Fruit fly (Drosophila melanogaster) whole organism, embryonic: Measurements from ENCODE around the gene Atg12.

ENCODE experiments used
- ATbp ChIP-seq: fragments of 200-800 bp; sonication (Bioruptor generic); optimal IDR thresholded peaks from 2 replicates; lab custom pipeline; 2017; ENCODE audit warnings: missing biosample characterization, mild to moderate bottlenecking, missing genetic modification characterization, missing genetic modification reagents
- Abd-B ChIP-seq: fragments of 200-800 bp; sonication (Bioruptor generic); optimal IDR thresholded peaks from 2 replicates; lab custom pipeline; 2018; ENCODE audit warnings: missing biosample characterization, mild to moderate bottlenecking, missing genetic modification characterization, moderate library complexity
- B-H2 ChIP-seq: fragments of 200-800 bp; sonication (Bioruptor generic); optimal IDR thresholded peaks from 2 replicates; lab custom pipeline; 2018; ENCODE audit warnings: missing biosample characterization, mild to moderate bottlenecking, missing genetic modification characterization
- BtbVII ChIP-seq: fragments of 200-800 bp; sonication (Bioruptor generic); optimal IDR thresholded peaks from 3 replicates; lab custom pipeline; 2017; ENCODE audit warnings: missing biosample characterization, mild to moderate bottlenecking, missing genetic modification characterization
- CG11504 ChIP-seq: fragments of 200-800 bp; sonication (Bioruptor generic); optimal IDR thresholded peaks from 3 replicates; lab custom pipeline; 2019; ENCODE audit warnings: missing biosample characterization, mild to moderate bottlenecking, missing genetic modification characterization, moderate library complexity
- CG11560 ChIP-seq: fragments of 200-800 bp; sonication (Bioruptor generic); IDR thresholded peaks from 3 replicates; pipeline ENCODE4 v1.3.6; 2022; ENCODE audit warnings: missing biosample characterization, missing genetic modification characterization
- CG1233 ChIP-seq: fragments of 200-800 bp; sonication (Bioruptor generic); optimal IDR thresholded peaks from 4 replicates; lab custom pipeline; 2018; ENCODE audit warnings: missing biosample characterization, mild to moderate bottlenecking, missing genetic modification characterization
- CG12391 ChIP-seq: fragments of 200-800 bp; sonication (Bioruptor generic); optimal IDR thresholded peaks from 3 replicates; lab custom pipeline; 2018; ENCODE audit warnings: missing biosample characterization, mild to moderate bottlenecking, missing genetic modification characterization, moderate library complexity
- CG13296 ChIP-seq: fragments of 200-800 bp; sonication (Bioruptor generic); optimal IDR thresholded peaks from 3 replicates; lab custom pipeline; 2018; ENCODE audit warnings: missing biosample characterization, mild to moderate bottlenecking, missing genetic modification characterization
- CG14050 ChIP-seq: fragments of 200-800 bp; sonication (Bioruptor generic); IDR thresholded peaks from 3 replicates; pipeline ENCODE4 v1.3.6; 2022; ENCODE audit warnings: missing biosample characterization, missing genetic modification characterization
- CG14965 ChIP-seq: fragments of 200-800 bp; sonication (Bioruptor generic); optimal IDR thresholded peaks from 2 replicates; lab custom pipeline; 2016; ENCODE audit warnings: missing biosample characterization, missing genetic modification characterization, borderline replicate concordance
- CG15479 ChIP-seq: fragments of 200-800 bp; sonication (Bioruptor generic); optimal IDR thresholded peaks from 3 replicates; lab custom pipeline; 2019; ENCODE audit warnings: missing biosample characterization, mild to moderate bottlenecking, missing genetic modification characterization, moderate library complexity
- CG1602 ChIP-seq: fragments of 200-800 bp; sonication (Bioruptor generic); optimal IDR thresholded peaks from 3 replicates; lab custom pipeline; 2016; ENCODE audit warnings: missing biosample characterization, missing genetic modification characterization
- CG18619 ChIP-seq: fragments of 200-800 bp; sonication (Bioruptor generic); optimal IDR thresholded peaks from 3 replicates; lab custom pipeline; 2017; ENCODE audit warnings: missing biosample characterization, mild to moderate bottlenecking, missing genetic modification characterization
- CG32767 ChIP-seq: fragments of 200-800 bp; sonication (Bioruptor generic); IDR thresholded peaks from 2 replicates; pipeline ENCODE4 v1.3.6; 2022; ENCODE audit warnings: missing biosample characterization, missing genetic modification characterization
- CG34224 ChIP-seq: fragments of 200-800 bp; sonication (Bioruptor generic); IDR thresholded peaks from 3 replicates; pipeline ENCODE4 v1.3.6; 2022; ENCODE audit warnings: missing biosample characterization, missing genetic modification characterization; ENCODE audit not compliant: partially characterized antibody
- CG34422 ChIP-seq: fragments of 200-800 bp; sonication (Bioruptor generic); IDR thresholded peaks from 3 replicates; pipeline ENCODE4 v1.3.6; 2022; ENCODE audit warnings: missing biosample characterization, missing genetic modification characterization
- CG3726 ChIP-seq: fragments of 200-800 bp; sonication (Bioruptor generic); IDR thresholded peaks from 3 replicates; pipeline ENCODE4, ENCODE4 v1.3.6; 2022; ENCODE audit warnings: missing biosample characterization, missing genetic modification characterization
- CG3847 ChIP-seq: fragments of 200-800 bp; sonication (Bioruptor generic); IDR thresholded peaks from 2 replicates; pipeline ENCODE4 v1.3.6; 2022; ENCODE audit warnings: missing biosample characterization, missing genetic modification characterization
- CG4328 ChIP-seq: fragments of 200-800 bp; sonication (Bioruptor generic); optimal IDR thresholded peaks from 3 replicates; lab custom pipeline; 2017; ENCODE audit warnings: missing biosample characterization, missing genetic modification reagents, missing genetic modification characterization
- CG6175 ChIP-seq: fragments of 200-800 bp; sonication (Bioruptor generic); IDR thresholded peaks from 3 replicates; pipeline ENCODE4 v1.3.6; 2022; ENCODE audit warnings: missing biosample characterization, missing genetic modification characterization
- CG8359 ChIP-seq: fragments of 200-800 bp; sonication (Bioruptor generic); optimal IDR thresholded peaks from 2 replicates; lab custom pipeline; 2017; ENCODE audit warnings: missing biosample characterization, mild to moderate bottlenecking, missing genetic modification characterization, borderline replicate concordance
- CG8924 ChIP-seq: fragments of 200-800 bp; optimal IDR thresholded peaks from 3 replicates; lab custom pipeline; 2019; ENCODE audit warnings: missing biosample characterization, mild to moderate bottlenecking, missing genetic modification characterization, moderate library complexity
- CG9817 ChIP-seq: fragments of 200-800 bp; sonication (Bioruptor generic); optimal IDR thresholded peaks from 2 replicates; lab custom pipeline; 2018; ENCODE audit warnings: missing biosample characterization, mild to moderate bottlenecking, missing genetic modification characterization, moderate library complexity
- Camta ChIP-seq: fragments of 200-800 bp; sonication (Bioruptor generic); optimal IDR thresholded peaks from 2 replicates; lab custom pipeline; 2016; ENCODE audit warnings: missing biosample characterization, missing genetic modification characterization
- CkIIα-i1 ChIP-seq: fragments of 200-800 bp; sonication (Bioruptor generic); IDR thresholded peaks from 2 replicates; pipeline ENCODE4 v1.3.6; 2022; ENCODE audit warnings: missing biosample characterization, missing genetic modification characterization
- Doc3 ChIP-seq: fragments of 200-800 bp; sonication (Bioruptor generic); IDR thresholded peaks from 3 replicates; pipeline ENCODE4 v1.3.6; 2022; ENCODE audit warnings: missing biosample characterization, missing genetic modification characterization; ENCODE audit not compliant: partially characterized antibody
- Fer3 ChIP-seq: fragments of 200-800 bp; sonication (Bioruptor generic); optimal IDR thresholded peaks from 2 replicates; lab custom pipeline; 2018; ENCODE audit warnings: missing biosample characterization, mild to moderate bottlenecking, missing genetic modification characterization, moderate library complexity
- GATAe ChIP-seq: fragments of 200-800 bp; sonication (Bioruptor generic); conservative IDR thresholded peaks from 2 replicates; pipeline ENCODE4 v1.3.6; 2022; ENCODE audit warnings: missing biosample characterization, missing genetic modification characterization
- Rx ChIP-seq: fragments of 200-800 bp; sonication (Bioruptor generic); IDR thresholded peaks from 2 replicates; pipeline ENCODE4 v1.3.6; 2022; ENCODE audit warnings: missing biosample characterization, missing genetic modification characterization
- Spps ChIP-seq: fragments of 200-800 bp; sonication (Bioruptor generic); optimal IDR thresholded peaks from 2 replicates; lab custom pipeline; 2018; ENCODE audit warnings: missing biosample characterization, mild to moderate bottlenecking, missing genetic modification characterization
- ara ChIP-seq: fragments of 200-800 bp; sonication (Bioruptor generic); IDR thresholded peaks from 2 replicates; pipeline ENCODE4 v1.3.6; 2022; ENCODE audit warnings: missing biosample characterization, missing genetic modification characterization
- bcd ChIP-seq: fragments of 200-800 bp; sonication (Bioruptor generic); optimal IDR thresholded peaks from 2 replicates; lab custom pipeline; 2017; ENCODE audit warnings: missing biosample characterization, mild to moderate bottlenecking, missing genetic modification characterization
- esg ChIP-seq: fragments of 200-800 bp; sonication (Bioruptor generic); conservative IDR thresholded peaks from 2 replicates; pipeline ENCODE4 v1.3.6; 2022; ENCODE audit warnings: missing biosample characterization, missing genetic modification characterization
- exex ChIP-seq: fragments of 200-800 bp; sonication (Bioruptor generic); optimal IDR thresholded peaks from 4 replicates; lab custom pipeline; 2018; ENCODE audit warnings: missing biosample characterization, mild to moderate bottlenecking, missing genetic modification characterization, moderate library complexity
- ftz-f1 ChIP-seq: fragments of 200-800 bp; sonication (Bioruptor generic); optimal IDR thresholded peaks from 2 replicates; lab custom pipeline; 2016; ENCODE audit warnings: missing biosample characterization, missing genetic modification characterization
- fu2 ChIP-seq: fragments of 200-800 bp; sonication (Bioruptor generic); optimal IDR thresholded peaks from 2 replicates; lab custom pipeline; 2016; ENCODE audit warnings: missing biosample characterization, missing genetic modification characterization
- grn ChIP-seq: fragments of 200-800 bp; sonication (Bioruptor generic); optimal IDR thresholded peaks from 3 replicates; lab custom pipeline; 2017; ENCODE audit warnings: missing biosample characterization, missing genetic modification characterization
- hkb ChIP-seq, 2 experiments: fragments of 200-800 bp in 1 of 2; fragments of >200 bp in 1 of 2; sonication (Bioruptor generic) in 1 of 2; IDR thresholded peaks in 1 of 2; optimal IDR thresholded peaks in 1 of 2; 2 replicates each; pipeline versions ENCODE4 v1.3.6 to Lab custom; 2017 to 2022; ENCODE audit warnings: missing biosample characterization in 1 of 2, missing genetic modification characterization in 1 of 2
- jing ChIP-seq: fragments of 200-800 bp; sonication (Bioruptor generic); optimal IDR thresholded peaks from 2 replicates; lab custom pipeline; 2018; ENCODE audit warnings: missing biosample characterization, mild to moderate bottlenecking, missing genetic modification characterization
- kah ChIP-seq: fragments of 200-800 bp; sonication (Bioruptor generic); optimal IDR thresholded peaks from 2 replicates; lab custom pipeline; 2018; ENCODE audit warnings: missing biosample characterization, mild to moderate bottlenecking, missing genetic modification characterization
- nmo ChIP-seq: fragments of 200-800 bp; sonication (Bioruptor generic); optimal IDR thresholded peaks from 2 replicates; lab custom pipeline; 2018; ENCODE audit warnings: missing biosample characterization, mild to moderate bottlenecking, missing genetic modification characterization, moderate library complexity
- sens-2 ChIP-seq: fragments of 200-800 bp; sonication (Bioruptor generic); IDR thresholded peaks from 2 replicates; pipeline ENCODE4 v1.3.6; 2022; ENCODE audit warnings: missing biosample characterization, missing genetic modification characterization
- tin ChIP-seq: fragments of 200-800 bp; sonication (Bioruptor generic); optimal IDR thresholded peaks from 3 replicates; lab custom pipeline; 2016; ENCODE audit warnings: missing biosample characterization, missing genetic modification characterization
- vfl ChIP-seq: fragments of 200-800 bp; sonication (Bioruptor generic); optimal IDR thresholded peaks from 2 replicates; lab custom pipeline; 2016; ENCODE audit warnings: missing biosample characterization, missing genetic modification characterization
- zen ChIP-seq: fragments of 200-800 bp; sonication (Bioruptor generic); optimal IDR thresholded peaks from 3 replicates; lab custom pipeline; 2018; ENCODE audit warnings: missing biosample characterization, mild to moderate bottlenecking, missing genetic modification characterization, moderate library complexity
- zfh1 ChIP-seq: fragments of 200-800 bp; sonication (Bioruptor generic); IDR thresholded peaks from 3 replicates; pipeline ENCODE4 v1.3.6; 2022; ENCODE audit warnings: missing biosample characterization, missing genetic modification characterization
- zfh2 ChIP-seq: fragments of 200-800 bp; sonication (Bioruptor generic); optimal IDR thresholded peaks from 2 replicates; lab custom pipeline; 2016; ENCODE audit warnings: missing biosample characterization, missing genetic modification characterization

Gene Atg12

dm6 chr3L:12090898-12091685 lies 45.7 kb upstream of the Atg12 start (continued):
- no peak for TF ChIP-seq fu2
- TF ChIP-seq BtbVII (GFP tag; lab: Kevin White, UChicago), result peak; percentile 77
- no peak; the same call in 1 of the 2 replicates for TF ChIP-seq GATAe (GFP tag; lab: Robert Waterston, UW)
- peak; percentile 45 for TF ChIP-seq ATbp (GFP tag; lab: Kevin White, UChicago)
- 0 out of 2 replicates have a peak, but pooled peaks have one; percentile 8 for TF ChIP-seq ara (GFP tag; lab: Robert Waterston, UW)
- no peak for TF ChIP-seq Spps (tag; lab: Kevin White, UChicago)
- TF ChIP-seq Abd-B (GFP tag; lab: Kevin White, UChicago), result peak; percentile 62
- no peak for TF ChIP-seq CG8359 (GFP tag; lab: Kevin White, UChicago)
- TF ChIP-seq CG13296, result peak; percentile 68
- TF ChIP-seq CG34224 (GFP tag; lab: Robert Waterston, UW), result no peak
- no peak for TF ChIP-seq CkIIα-i1 (GFP tag; lab: Robert Waterston, UW)
- peak; percentile 9; the same call in 1 of the 3 replicates for TF ChIP-seq zfh1 (GFP tag; lab: Robert Waterston, UW)
- TF ChIP-seq kah (GFP tag; lab: Kevin White, UChicago), result no peak
- peak; percentile 37 for TF ChIP-seq zfh2 (GFP tag; lab: Kevin White, UChicago)
- TF ChIP-seq B-H2, result no peak
- TF ChIP-seq CG32767 (GFP tag; lab: Robert Waterston, UW), result peak; percentile 66; the same call in 1 of the 2 replicates
- peak; percentile 46 for TF ChIP-seq exex (tag; lab: Kevin White, UChicago)
- TF ChIP-seq jing (GFP tag; lab: Kevin White, UChicago), result peak; percentile 35
- TF ChIP-seq CG11504 (tag; lab: Kevin White, UChicago), result peak; percentile 79
- peak; percentile 41 for TF ChIP-seq CG1602
- TF ChIP-seq hkb (optimal IDR thresholded peaks at IDR 0.05; lab: Kevin White, UChicago), result no peak
- TF ChIP-seq hkb (GFP tag; IDR thresholded peaks at IDR 0.05; lab: Robert Waterston, UW), result peak; percentile 70
- TF ChIP-seq CG8924 (tag; lab: Kevin White, UChicago), result peak; percentile 57
- TF ChIP-seq ftz-f1 (GFP tag; lab: Kevin White, UChicago), result no peak
- TF ChIP-seq Rx (GFP tag; lab: Robert Waterston, UW), result 0 out of 2 replicates have a peak, but pooled peaks have one; percentile 28
- TF ChIP-seq CG18619 (GFP tag; lab: Kevin White, UChicago), result peak; percentile 63
- 0 out of 2 replicates have a peak, but pooled peaks have one; percentile 39 for TF ChIP-seq esg (GFP tag; lab: Robert Waterston, UW)
- TF ChIP-seq bcd (GFP tag; lab: Kevin White, UChicago), result peak; percentile 50
- no peak for TF ChIP-seq CG4328 (GFP tag; lab: Kevin White, UChicago)
- no peak for TF ChIP-seq vfl (GFP tag; lab: Kevin White, UChicago)
- TF ChIP-seq nmo (GFP tag; lab: Kevin White, UChicago), result peak; percentile 59
- peak; percentile 72 for TF ChIP-seq CG9817
- no peak for TF ChIP-seq Doc3 (GFP tag; lab: Robert Waterston, UW)
- TF ChIP-seq CG34422, result peak; percentile 73; the same call in 2 of the 3 replicates
- no peak for TF ChIP-seq sens-2 (GFP tag; lab: Robert Waterston, UW)
- TF ChIP-seq CG15479 (GFP tag; lab: Kevin White, UChicago), result no peak
- TF ChIP-seq CG6175 (GFP tag; lab: Robert Waterston, UW), result no peak
- peak; percentile 75 for TF ChIP-seq CG3847
- no peak for TF ChIP-seq Camta
- peak; percentile 71 for TF ChIP-seq Fer3
- TF ChIP-seq CG12391 (tag; lab: Kevin White, UChicago), result peak; percentile 56
- TF ChIP-seq tin, result no peak
- TF ChIP-seq CG3726 (GFP tag; lab: Robert Waterston, UW), result 0 out of 3 replicates have a peak, but pooled peaks have one; percentile 42
- TF ChIP-seq grn, result no peak
- peak; percentile 57; the same call in 2 of the 3 replicates for TF ChIP-seq CG14050
- TF ChIP-seq zen, result no peak
- TF ChIP-seq CG11560 (tag; lab: Robert Waterston, UW), result no peak
- no peak for TF ChIP-seq CG14965 (GFP tag; lab: Kevin White, UChicago)
- TF ChIP-seq CG1233 (GFP tag; lab: Kevin White, UChicago), result peak; percentile 43
